Fruit fly (Drosophila melanogaster): ENCODE results near the gene CG17145.

- no peak for TF ChIP-seq usp (GFP tag; optimal IDR thresholded peaks at IDR 0.05)
- TF ChIP-seq EcR (GFP tag; optimal IDR thresholded peaks at IDR 0.05) = no peak
- TF ChIP-seq Dll (optimal IDR thresholded peaks at IDR 0.05) = no peak
- TF ChIP-seq CG8478 (optimal IDR thresholded peaks at IDR 0.05) = no peak
- no peak for TF ChIP-seq psq (optimal IDR thresholded peaks at IDR 0.05)
- TF ChIP-seq pan (optimal IDR thresholded peaks at IDR 0.05) = no peak
Observed at dm6 chr3L:20247513-20248173, 26.0 kb downstream of the CG17145 start, which contains the start of gene rdgC.

Data from whole organism.